Fruit fly (Drosophila melanogaster) whole organism, embryonic: ENCODE results near the gene CG17343.

Experiments
- Bgb ChIP-seq: fragments of 200-800 bp; sonication (Bioruptor generic); IDR thresholded peaks from 2 replicates; pipeline ENCODE4 v1.3.6; 2022; ENCODE audit warnings: missing biosample characterization, missing genetic modification characterization; ENCODE audit not compliant: partially characterized antibody
- CG10462 ChIP-seq: fragments of 200-800 bp; sonication (Bioruptor generic); optimal IDR thresholded peaks from 2 replicates; lab custom pipeline; 2016; ENCODE audit warnings: missing biosample characterization, missing genetic modification characterization
- CG14667 ChIP-seq: fragments of 200-800 bp; sonication (Bioruptor generic); IDR thresholded peaks from 2 replicates; pipeline ENCODE4 v1.3.6; 2022; ENCODE audit warnings: missing biosample characterization, missing genetic modification characterization
- CG15696 ChIP-seq: fragments of 200-800 bp; sonication (Bioruptor generic); optimal IDR thresholded peaks from 2 replicates; lab custom pipeline; 2019; ENCODE audit warnings: missing biosample characterization, mild to moderate bottlenecking, missing genetic modification characterization, moderate library complexity
- CG17361 ChIP-seq: fragments of 200-800 bp; sonication (Bioruptor generic); IDR thresholded peaks from 3 replicates; pipeline ENCODE4 v1.3.6; 2022; ENCODE audit warnings: missing biosample characterization, missing genetic modification characterization
- CG34224 ChIP-seq: fragments of 200-800 bp; sonication (Bioruptor generic); IDR thresholded peaks from 3 replicates; pipeline ENCODE4 v1.3.6; 2022; ENCODE audit warnings: missing biosample characterization, missing genetic modification characterization; ENCODE audit not compliant: partially characterized antibody
- CG7839 ChIP-seq: fragments of 200-800 bp; sonication (Bioruptor generic); optimal IDR thresholded peaks from 3 replicates; lab custom pipeline; 2018; ENCODE audit warnings: missing biosample characterization, mild to moderate bottlenecking, missing genetic modification characterization, moderate library complexity
- CG7928 ChIP-seq: fragments of 200-800 bp; sonication (Bioruptor generic); optimal IDR thresholded peaks from 2 replicates; lab custom pipeline; 2017; ENCODE audit warnings: missing biosample characterization, mild to moderate bottlenecking, missing genetic modification characterization
- CG8765 ChIP-seq: fragments of 200-800 bp; sonication (Bioruptor generic); IDR thresholded peaks from 2 replicates; pipeline ENCODE4 v1.3.6; 2022; ENCODE audit warnings: missing biosample characterization, missing genetic modification characterization
- Trl ChIP-seq, 3 experiments: fragments of >200 bp in 2 of 3; fragments of 200-800 bp in 1 of 3; sonication (Bioruptor generic) in 1 of 3; optimal IDR thresholded peaks; 2 replicates in 1 of 3; 3 replicates in 2 of 3; lab custom pipeline; 2016 to 2017; ENCODE audit warnings: missing biosample characterization in 1 of 3, missing genetic modification characterization in 1 of 3
- zf30C ChIP-seq: fragments of 200-800 bp; sonication (Bioruptor generic); optimal IDR thresholded peaks from 3 replicates; lab custom pipeline; 2018; ENCODE audit warnings: missing biosample characterization, mild to moderate bottlenecking, missing genetic modification characterization

DNA sequence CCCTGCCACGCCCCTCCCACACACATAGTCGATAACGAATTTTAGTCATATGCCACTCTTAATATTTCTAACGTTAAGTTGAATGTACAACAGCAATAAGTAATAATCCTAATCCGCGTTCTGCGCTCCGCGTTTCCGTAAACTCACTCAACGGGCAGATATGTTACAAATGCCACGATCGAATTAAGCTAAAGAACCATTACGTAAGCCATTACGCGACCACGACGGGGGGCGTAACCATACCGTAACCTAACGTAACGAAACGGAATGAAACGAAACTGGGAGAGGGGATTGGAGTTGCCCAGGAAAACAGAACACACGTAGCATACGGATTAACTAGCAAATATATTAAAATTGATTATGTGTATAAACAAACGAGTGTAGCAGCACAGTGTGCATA, 6.9 kb upstream of the CG17343 start:
- TF ChIP-seq CG17361 (GFP tag; lab: Robert Waterston, UW) (no peak), CG34224 (GFP tag; lab: Robert Waterston, UW) (no peak), CG7928 (no peak), Trl (optimal IDR thresholded peaks at IDR 0.05; lab: Kevin White, UChicago) (no peak), Trl (GFP tag; optimal IDR thresholded peaks at IDR 0.05; lab: Kevin White, UChicago) (no peak), CG14667 (GFP tag; lab: Robert Waterston, UW) (no peak), zf30C (GFP tag; lab: Kevin White, UChicago) (no peak), CG10462 (GFP tag; lab: Kevin White, UChicago) (no peak), CG7839 (no peak), Bgb (GFP tag; lab: Robert Waterston, UW) (no peak), CG8765 (GFP tag; lab: Robert Waterston, UW) (no peak), CG15696 (no peak)
